Worm (Caenorhabditis elegans) whole organism, late embryonic: Measurements from ENCODE around the gene B0546.3.

Experiments
- C38D4.7 ChIP-seq: fragments of 200-800 bp; sonication (Bioruptor generic); optimal IDR thresholded peaks from 2 replicates; lab custom pipeline; 2018; ENCODE audit warnings: mild to moderate bottlenecking, missing genetic modification characterization, moderate library complexity, missing compliant biosample characterization
- F13H6.1 ChIP-seq: sonication (generic microtip); optimal IDR thresholded peaks from 2 replicates; lab custom pipeline; 2016; ENCODE audit warnings: missing genetic modification characterization, missing compliant biosample characterization
- T23F11.4 ChIP-seq: fragments of 200-800 bp; sonication (Bioruptor generic); optimal IDR thresholded peaks from 2 replicates; lab custom pipeline; 2018; ENCODE audit warnings: mild to moderate bottlenecking, missing genetic modification characterization, missing compliant biosample characterization
- Y22D7AL.16 ChIP-seq: sonication (generic microtip); optimal IDR thresholded peaks from 2 replicates; lab custom pipeline; 2016; ENCODE audit warnings: missing genetic modification characterization, missing compliant biosample characterization
- ahr-1 ChIP-seq: sonication (generic microtip); optimal IDR thresholded peaks from 2 replicates; lab custom pipeline; 2016; ENCODE audit warnings: missing genetic modification characterization, missing compliant biosample characterization
- ama-1 ChIP-seq: fragments of 150-350 bp; optimal IDR thresholded peaks from 2 replicates; lab custom pipeline; 2014
- ceh-14 ChIP-seq: sonication (generic microtip); optimal IDR thresholded peaks from 2 replicates; lab custom pipeline; 2016; ENCODE audit warnings: missing genotype, missing genetic modification characterization, missing compliant biosample characterization
- ceh-18 ChIP-seq: sonication (generic microtip); optimal IDR thresholded peaks from 2 replicates; lab custom pipeline; 2016; ENCODE audit warnings: missing genetic modification characterization, missing compliant biosample characterization
- ceh-19 ChIP-seq: fragments of 200-800 bp; sonication (Bioruptor generic); optimal IDR thresholded peaks from 2 replicates; lab custom pipeline; 2018; ENCODE audit warnings: mild to moderate bottlenecking, missing genetic modification characterization, missing compliant biosample characterization
- ceh-2 ChIP-seq: sonication (generic microtip); optimal IDR thresholded peaks from 2 replicates; lab custom pipeline; 2016; ENCODE audit warnings: missing genotype, missing genetic modification characterization, missing compliant biosample characterization
- ceh-22 ChIP-seq: sonication (generic microtip); optimal IDR thresholded peaks from 2 replicates; lab custom pipeline; 2017; ENCODE audit warnings: missing biosample characterization, missing genetic modification characterization
- ceh-24 ChIP-seq: sonication (generic microtip); optimal IDR thresholded peaks from 2 replicates; lab custom pipeline; 2016; ENCODE audit warnings: mild to moderate bottlenecking, missing genetic modification characterization, missing compliant biosample characterization
- ceh-31 ChIP-seq: sonication (generic microtip); optimal IDR thresholded peaks from 2 replicates; lab custom pipeline; 2016; ENCODE audit warnings: missing genetic modification characterization, missing compliant biosample characterization
- ceh-34 ChIP-seq: sonication (generic microtip); optimal IDR thresholded peaks from 2 replicates; lab custom pipeline; 2016; ENCODE audit warnings: mild to moderate bottlenecking, missing genetic modification characterization, missing compliant biosample characterization
- ceh-45 ChIP-seq: fragments of 200-800 bp; sonication (Bioruptor generic); IDR thresholded peaks from 2 replicates; pipeline ENCODE4 v1.3.6; 2022; ENCODE audit warnings: missing genetic modification reagents, missing genetic modification characterization, missing compliant biosample characterization
- ceh-48 ChIP-seq: sonication (generic microtip); optimal IDR thresholded peaks from 2 replicates; lab custom pipeline; 2016; ENCODE audit warnings: missing genetic modification characterization, inconsistent platforms, missing compliant biosample characterization
- ceh-6 ChIP-seq: fragments of 200-800 bp; sonication (Bioruptor generic); optimal IDR thresholded peaks from 2 replicates; lab custom pipeline; 2018; ENCODE audit warnings: mild to moderate bottlenecking, missing genetic modification characterization, missing compliant biosample characterization
- che-1 ChIP-seq: sonication (generic microtip); optimal IDR thresholded peaks from 2 replicates; lab custom pipeline; 2016; ENCODE audit warnings: mild to moderate bottlenecking, missing genetic modification characterization, missing compliant biosample characterization
- elt-2 ChIP-seq: sonication (generic microtip); optimal IDR thresholded peaks from 2 replicates; lab custom pipeline; 2016; ENCODE audit warnings: missing genetic modification reagents, missing genetic modification characterization, missing compliant biosample characterization
- eyg-1 ChIP-seq: sonication (generic microtip); optimal IDR thresholded peaks from 2 replicates; lab custom pipeline; 2016; ENCODE audit warnings: missing genotype, missing genetic modification characterization, missing compliant biosample characterization
- fax-1 ChIP-seq: sonication (generic microtip); optimal IDR thresholded peaks from 2 replicates; lab custom pipeline; 2016; ENCODE audit warnings: missing genotype, missing genetic modification characterization, missing compliant biosample characterization
- fkh-10 ChIP-seq: fragments of 150-350 bp; optimal IDR thresholded peaks from 2 replicates; lab custom pipeline; 2014; ENCODE audit warnings: missing biosample characterization, missing genetic modification reagents, missing genetic modification characterization
- fkh-6 ChIP-seq: sonication (generic microtip); optimal IDR thresholded peaks from 2 replicates; lab custom pipeline; 2016; ENCODE audit warnings: missing genetic modification characterization, missing compliant biosample characterization
- hlh-13 ChIP-seq: fragments of 200-800 bp; sonication (Bioruptor generic); optimal IDR thresholded peaks from 2 replicates; lab custom pipeline; 2018; ENCODE audit warnings: mild to moderate bottlenecking, missing genetic modification characterization, missing compliant biosample characterization
- hlh-15 ChIP-seq: sonication (generic microtip); optimal IDR thresholded peaks from 2 replicates; lab custom pipeline; 2016; ENCODE audit warnings: missing genetic modification characterization, missing compliant biosample characterization
- hlh-30 ChIP-seq: sonication (generic microtip); optimal IDR thresholded peaks from 2 replicates; lab custom pipeline; 2017; ENCODE audit warnings: antibody characterized with exemption, missing genetic modification characterization, missing compliant biosample characterization; ENCODE audit not compliant: insufficient read depth
- hlh-8 ChIP-seq: sonication (generic microtip); optimal IDR thresholded peaks from 2 replicates; lab custom pipeline; 2016; ENCODE audit warnings: missing genotype, missing genetic modification characterization, missing compliant biosample characterization
- lim-6 ChIP-seq: sonication (generic microtip); optimal IDR thresholded peaks from 2 replicates; lab custom pipeline; 2016; ENCODE audit warnings: missing genetic modification characterization, missing compliant biosample characterization
- lin-11 ChIP-seq: fragments of 200-800 bp; sonication (Bioruptor generic); optimal IDR thresholded peaks from 2 replicates; lab custom pipeline; 2018; ENCODE audit warnings: mild to moderate bottlenecking, missing genetic modification characterization, missing compliant biosample characterization
- mec-3 ChIP-seq: sonication (generic microtip); optimal IDR thresholded peaks from 2 replicates; lab custom pipeline; 2016; ENCODE audit warnings: borderline replicate concordance, missing genetic modification characterization, missing compliant biosample characterization
- nfya-1 ChIP-seq: sonication (generic microtip); optimal IDR thresholded peaks from 2 replicates; lab custom pipeline; 2017; ENCODE audit warnings: missing genetic modification characterization, mild to moderate bottlenecking, missing compliant biosample characterization, antibody characterized with exemption, moderate library complexity
- nhr-11 ChIP-seq: fragments of 150-350 bp; optimal IDR thresholded peaks from 2 replicates; lab custom pipeline; 2014; ENCODE audit warnings: missing biosample characterization, missing genetic modification characterization
- nhr-232 ChIP-seq: sonication (generic microtip); optimal IDR thresholded peaks from 2 replicates; lab custom pipeline; 2016; ENCODE audit warnings: missing genetic modification characterization, missing compliant biosample characterization
- odd-2 ChIP-seq: sonication (generic microtip); optimal IDR thresholded peaks from 2 replicates; lab custom pipeline; 2017; ENCODE audit warnings: antibody characterized with exemption, mild to moderate bottlenecking, missing genetic modification characterization, missing compliant biosample characterization
- pag-3 ChIP-seq: sonication (generic microtip); optimal IDR thresholded peaks from 2 replicates; lab custom pipeline; 2016; ENCODE audit warnings: missing compliant biosample characterization, missing genetic modification characterization, borderline replicate concordance
- pha-2 ChIP-seq: sonication (generic microtip); optimal IDR thresholded peaks from 2 replicates; lab custom pipeline; 2017; ENCODE audit warnings: mild to moderate bottlenecking, missing genetic modification characterization, missing compliant biosample characterization
- pqm-1 ChIP-seq: sonication (generic microtip); optimal IDR thresholded peaks from 2 replicates; lab custom pipeline; 2016; ENCODE audit warnings: missing genetic modification characterization, missing compliant biosample characterization
- pros-1 ChIP-seq: fragments of 150-350 bp; optimal IDR thresholded peaks from 2 replicates; lab custom pipeline; 2014; ENCODE audit warnings: missing biosample characterization, missing genetic modification reagents, missing genetic modification characterization
- sdc-2 ChIP-seq: sonication (generic microtip); optimal IDR thresholded peaks from 2 replicates; lab custom pipeline; 2016; ENCODE audit warnings: missing genotype, missing genetic modification characterization, missing compliant biosample characterization
- sox-4 ChIP-seq: sonication (generic microtip); optimal IDR thresholded peaks from 2 replicates; lab custom pipeline; 2017; ENCODE audit warnings: mild to moderate bottlenecking, missing genetic modification characterization, inconsistent platforms, missing compliant biosample characterization
- tbx-7 ChIP-seq: sonication (generic microtip); optimal IDR thresholded peaks from 2 replicates; lab custom pipeline; 2016; ENCODE audit warnings: missing genotype, missing genetic modification characterization, missing compliant biosample characterization
- ttx-3 ChIP-seq: sonication (generic microtip); optimal IDR thresholded peaks from 2 replicates; lab custom pipeline; 2016; ENCODE audit warnings: missing genetic modification reagents, missing genetic modification characterization, missing compliant biosample characterization
- unc-3 ChIP-seq, 2 experiments: fragments of 200-800 bp in 1 of 2; sonication (Bioruptor generic) in 1 of 2; sonication (generic microtip) in 1 of 2; conservative IDR thresholded peaks in 1 of 2; optimal IDR thresholded peaks in 1 of 2; 2 replicates each; pipeline versions ENCODE4 v1.3.6 to Lab custom; 2016 to 2022; ENCODE audit warnings: missing compliant biosample characterization in 2 of 2, missing genetic modification characterization in 2 of 2, missing genetic modification reagents in 1 of 2
- unc-55 ChIP-seq: sonication (generic microtip); optimal IDR thresholded peaks from 2 replicates; lab custom pipeline; 2017; ENCODE audit warnings: missing biosample characterization, missing genetic modification reagents, missing genetic modification characterization
- ztf-16 ChIP-seq: sonication (generic microtip); optimal IDR thresholded peaks from 2 replicates; lab custom pipeline; 2017; ENCODE audit warnings: missing genetic modification characterization, missing compliant biosample characterization

B0546.3 gene

DNA sequence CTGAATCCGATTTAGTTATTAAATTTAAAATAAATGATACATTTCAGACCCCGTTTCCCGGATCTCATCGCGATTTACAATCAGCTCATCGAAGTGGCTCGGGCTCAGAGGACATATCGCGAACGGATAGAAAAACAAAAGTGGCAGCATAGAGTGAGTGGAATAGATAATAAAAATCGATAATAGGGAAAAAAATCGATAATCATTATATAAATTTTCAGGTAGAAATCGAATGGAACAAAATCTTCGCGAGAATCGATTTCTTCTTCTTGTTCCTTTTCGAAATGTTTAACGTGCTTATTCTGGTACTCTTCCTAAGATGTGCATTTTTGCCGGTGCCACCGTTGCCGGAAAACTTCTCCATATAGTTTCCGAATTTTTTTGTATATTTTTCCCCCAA, 36.1 kb upstream of the B0546.3 start:
- TF ChIP-seq fax-1 (no peak), ceh-18 (tag; lab: Kevin White, UChicago) (no peak), pag-3 (tag; lab: Kevin White, UChicago) (no peak), che-1 (no peak)

ce11 chrIV:3415383-3415782, 32.7 kb upstream of the B0546.3 start, which contains the start of gene lgc-9:
Gene lgc-9, plus strand, starts transcription at chrIV:3415683.
- TF ChIP-seq F13H6.1 (tag; lab: Kevin White, UChicago) (no peak), unc-3 (GFP tag; conservative IDR thresholded peaks at IDR 0.05; lab: Robert Waterston, UW) (no peak), unc-3 (tag; optimal IDR thresholded peaks at IDR 0.05; lab: Kevin White, UChicago) (no peak), ceh-24 (tag; lab: Kevin White, UChicago) (no peak), mec-3 (tag; lab: Kevin White, UChicago) (no peak), ahr-1 (tag; lab: Kevin White, UChicago) (no peak), odd-2 (tag; lab: Kevin White, UChicago) (no peak), sdc-2 (tag; lab: Kevin White, UChicago) (no peak), fax-1 (no peak), ceh-2 (tag; lab: Kevin White, UChicago) (no peak), ztf-16 (no peak), nhr-11 (tag; lab: Kevin White, UChicago) (no peak)

DNA sequence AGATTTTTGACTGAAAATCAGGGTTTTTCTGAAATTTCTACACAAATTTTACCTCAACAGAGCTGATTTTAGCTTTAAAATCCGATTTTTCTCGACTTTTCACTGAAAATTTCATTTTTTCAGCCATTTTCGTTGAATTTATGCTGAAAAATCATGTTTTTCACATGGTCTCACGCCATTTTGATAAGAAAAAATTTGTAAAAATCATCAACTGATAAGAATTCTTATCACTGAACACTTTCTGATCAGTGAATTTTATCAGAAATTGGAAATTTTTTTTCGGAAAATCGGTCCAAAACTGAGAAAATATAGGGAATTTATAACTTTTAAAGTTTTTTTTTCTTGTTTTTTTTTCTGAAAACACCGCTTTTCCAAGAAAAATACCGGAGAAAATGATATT, 18.3 kb upstream of the B0546.3 start:
- no peak for TF ChIP-seq nhr-11 (tag; lab: Kevin White, UChicago)
- TF ChIP-seq ceh-6: no peak
- peak; percentile 72 for TF ChIP-seq elt-2 (tag; lab: Kevin White, UChicago)
- TF ChIP-seq ama-1 (lab: Kevin White, UChicago): no peak
- no peak for TF ChIP-seq hlh-13 (GFP tag; lab: Kevin White, UChicago)
- TF ChIP-seq ceh-31 (tag; lab: Kevin White, UChicago): no peak
- TF ChIP-seq, all 69 proteins: peak for 1

ce11 chrIV:3399015-3399722, 16.5 kb upstream of the B0546.3 start, which contains the start of the genes dyf-3 and pdhb-1:
Gene dyf-3, minus strand, starts transcription at chrIV:3399231.
Gene pdhb-1, plus strand, starts transcription at chrIV:3399672.
- peak; percentile 46 for TF ChIP-seq nfya-1 (tag; lab: Kevin White, UChicago)
- no peak for TF ChIP-seq fax-1
- TF ChIP-seq fkh-6 (tag; lab: Kevin White, UChicago): no peak
- TF ChIP-seq ceh-48 (tag; lab: Kevin White, UChicago): peak; percentile 18
- no peak for TF ChIP-seq lin-11 (tag; lab: Kevin White, UChicago)
- TF ChIP-seq ceh-45 (GFP tag; lab: Robert Waterston, UW): no peak
- peak; percentile 2 for TF ChIP-seq ceh-34
- TF ChIP-seq ceh-19 (GFP tag; lab: Kevin White, UChicago): peak; percentile 5
- peak; percentile 25 for TF ChIP-seq ztf-16
- no peak for TF ChIP-seq lim-6
- no peak for TF ChIP-seq ceh-22 (tag; lab: Kevin White, UChicago)
- no peak for TF ChIP-seq nhr-232 (tag; lab: Kevin White, UChicago)
- TF ChIP-seq ama-1 (lab: Kevin White, UChicago): no peak
- no peak for TF ChIP-seq ceh-18 (tag; lab: Kevin White, UChicago)
- TF ChIP-seq sox-4 (tag; lab: Kevin White, UChicago): no peak
- no peak for TF ChIP-seq hlh-8
- no peak for TF ChIP-seq pqm-1 (tag; lab: Kevin White, UChicago)
- no peak for TF ChIP-seq ttx-3 (tag; lab: Kevin White, UChicago)
- TF ChIP-seq ceh-14 (tag; lab: Kevin White, UChicago): no peak
- no peak for TF ChIP-seq hlh-30
- no peak for TF ChIP-seq C38D4.7 (GFP tag; lab: Kevin White, UChicago)
- no peak for TF ChIP-seq tbx-7 (tag; lab: Kevin White, UChicago)
- no peak for TF ChIP-seq fkh-10 (GFP tag; lab: Kevin White, UChicago)
- TF ChIP-seq unc-55: no peak
- no peak for TF ChIP-seq hlh-15 (tag; lab: Kevin White, UChicago)
- no peak for TF ChIP-seq ceh-24 (tag; lab: Kevin White, UChicago)
- no peak for TF ChIP-seq pros-1 (tag; lab: Kevin White, UChicago)
- TF ChIP-seq T23F11.4 (GFP tag; lab: Kevin White, UChicago): no peak
- no peak for TF ChIP-seq mec-3 (tag; lab: Kevin White, UChicago)
- no peak for TF ChIP-seq pha-2
- no peak for TF ChIP-seq sdc-2 (tag; lab: Kevin White, UChicago)
- TF ChIP-seq eyg-1: no peak
- TF ChIP-seq che-1: no peak
- TF ChIP-seq Y22D7AL.16 (tag; lab: Kevin White, UChicago): peak; percentile 11
